Worm (Caenorhabditis elegans) whole organism, midembryonic: ENCODE measurements around the gene F42G2.2.

ENCODE experiments used
- flt-1 ChIP-seq: fragments of 200-800 bp; sonication (Bioruptor generic); IDR thresholded peaks from 2 replicates; pipeline ENCODE4 v1.3.6; 2022; ENCODE audit warnings: missing genetic modification characterization, missing compliant biosample characterization
- ztf-29 ChIP-seq: fragments of 200-800 bp; sonication (Bioruptor generic); IDR thresholded peaks from 2 replicates; pipeline ENCODE4 v1.3.6; 2022; ENCODE audit warnings: missing genetic modification reagents, missing genetic modification characterization, missing compliant biosample characterization

DNA sequence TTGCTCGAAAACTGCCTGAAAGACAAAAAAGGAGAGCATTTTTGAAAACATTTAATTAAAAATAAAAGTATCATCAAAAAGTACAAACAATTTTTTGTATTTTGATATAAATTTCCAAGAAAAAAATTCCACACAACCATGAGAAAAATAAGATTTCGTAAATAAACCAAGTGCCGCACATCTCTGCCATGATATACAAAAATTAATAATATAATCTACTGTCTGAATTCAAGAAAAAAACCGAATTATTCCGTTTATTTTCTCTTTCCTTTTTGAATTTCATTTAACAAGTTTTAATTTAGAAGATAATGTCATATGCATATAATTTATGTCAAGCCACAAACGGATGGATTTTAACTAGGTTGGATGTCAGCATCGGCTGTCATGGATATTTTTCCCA, at the start of gene F42G2.2:
- no peak for TF ChIP-seq flt-1 (GFP tag; lab: Robert Waterston, UW)
- TF ChIP-seq ztf-29 (GFP tag; lab: Robert Waterston, UW): no peak
